Worm (Caenorhabditis elegans): Measurements from ENCODE around the gene mon-2.
A peak's percentile ranks its signal among the peaks of the same experiment; 100 is the strongest.

- no peak for TF ChIP-seq nhr-237 (tag; optimal IDR thresholded peaks at IDR 0.05)
- TF ChIP-seq nhr-76 (tag; optimal IDR thresholded peaks at IDR 0.05) = no peak
- TF ChIP-seq ceh-88 (GFP tag; IDR thresholded peaks at IDR 0.05) = no peak
- no peak for TF ChIP-seq ztf-11 (tag; optimal IDR thresholded peaks at IDR 0.05)
- peak in 1 of 3 experiments; percentile 1 for TF ChIP-seq ceh-82 (tag; optimal IDR thresholded peaks at IDR 0.05)
Measured at ce11 chrIV:12051049-12051792, 45.4 kb upstream of the mon-2 start, which contains the start of the genes bre-5 and spt-5.
